Worm (Caenorhabditis elegans): ENCODE data around the gene W08F4.7.

ce11 chrII:587533-587932 is 10.0 kb upstream of the W08F4.7 start, which contains the start of gene fbxb-34:
- TF ChIP-seq ama-1 (optimal IDR thresholded peaks at IDR 0.05) = no peak
- TF ChIP-seq flt-1 (GFP tag; IDR thresholded peaks at IDR 0.05) = no peak
- TF ChIP-seq hnd-1 (tag; optimal IDR thresholded peaks at IDR 0.05) = no peak
- TF ChIP-seq B0310.2 (tag; optimal IDR thresholded peaks at IDR 0.05) = no peak
- TF ChIP-seq sea-1 (GFP tag; conservative IDR thresholded peaks at IDR 0.05) = no peak
- TF ChIP-seq ceh-36 (tag; optimal IDR thresholded peaks at IDR 0.05) = no peak
- no peak for TF ChIP-seq pes-1 (GFP tag; IDR thresholded peaks at IDR 0.05)
- no peak for TF ChIP-seq hmg-4 (GFP tag; optimal IDR thresholded peaks at IDR 0.05)
- TF ChIP-seq tra-4 (tag; optimal IDR thresholded peaks at IDR 0.05) = no peak
- TF ChIP-seq tbx-37 (GFP tag; conservative IDR thresholded peaks at IDR 0.05) = no peak
- TF ChIP-seq scrt-1 (GFP tag; IDR thresholded peaks at IDR 0.05) = no peak
- no peak for TF ChIP-seq hmbx-1 (tag; optimal IDR thresholded peaks at IDR 0.05)
- TF ChIP-seq tbx-11 (GFP tag; IDR thresholded peaks at IDR 0.05) = no peak
- no peak for TF ChIP-seq ceh-13 (GFP tag; optimal IDR thresholded peaks at IDR 0.05)

Measured in whole organism, early embryonic.